Fruit fly (Drosophila melanogaster) whole organism, adult: ENCODE data around the gene Tcs5.

Source experiments
- CG11617 ChIP-seq: fragments of 200-800 bp; sonication (Bioruptor generic); optimal IDR thresholded peaks from 2 replicates; lab custom pipeline; 2017; ENCODE audit warnings: mild to moderate bottlenecking, missing biosample characterization, missing genetic modification reagents, missing genetic modification characterization
- CG12768 ChIP-seq: fragments of 200-800 bp; sonication (Bioruptor generic); optimal IDR thresholded peaks from 2 replicates; lab custom pipeline; 2017; ENCODE audit warnings: missing biosample characterization, missing genetic modification characterization, mild to moderate bottlenecking, moderate library complexity, missing genetic modification reagents
- CG14711 ChIP-seq: fragments of 200-800 bp; sonication (Bioruptor generic); optimal IDR thresholded peaks from 2 replicates; lab custom pipeline; 2018; ENCODE audit warnings: missing biosample characterization, mild to moderate bottlenecking, missing genetic modification characterization, moderate library complexity
- CG7045 ChIP-seq: fragments of 200-800 bp; sonication (Bioruptor generic); optimal IDR thresholded peaks from 2 replicates; lab custom pipeline; 2017; ENCODE audit warnings: missing biosample characterization, mild to moderate bottlenecking, missing genetic modification characterization
- CG7101 ChIP-seq: fragments of 200-800 bp; sonication (Bioruptor generic); optimal IDR thresholded peaks from 2 replicates; lab custom pipeline; 2018; ENCODE audit warnings: missing biosample characterization, mild to moderate bottlenecking, missing genetic modification characterization, moderate library complexity
- Clk ChIP-seq: fragments of 200-800 bp; sonication (Bioruptor generic); optimal IDR thresholded peaks from 2 replicates; lab custom pipeline; 2017; ENCODE audit warnings: missing biosample characterization, missing genetic modification characterization
- Hr96 ChIP-seq: fragments of 200-800 bp; sonication (Bioruptor generic); optimal IDR thresholded peaks from 2 replicates; lab custom pipeline; 2016; ENCODE audit warnings: missing biosample characterization, missing genetic modification characterization
- bab1 ChIP-seq: fragments of 200-800 bp; sonication (Bioruptor generic); optimal IDR thresholded peaks from 3 replicates; lab custom pipeline; 2019; ENCODE audit warnings: missing biosample characterization, mild to moderate bottlenecking, missing genetic modification characterization, moderate library complexity
- cic ChIP-seq: fragments of 200-800 bp; sonication (Bioruptor generic); optimal IDR thresholded peaks from 2 replicates; lab custom pipeline; 2017; ENCODE audit warnings: missing biosample characterization, mild to moderate bottlenecking, missing genetic modification characterization, moderate library complexity
- kay ChIP-seq: fragments of 200-800 bp; sonication (Bioruptor generic); peaks from one replicate; lab custom pipeline; 2016; ENCODE audit warnings: missing biosample characterization, missing genetic modification characterization, borderline replicate concordance
- ovo ChIP-seq: fragments of 200-800 bp; sonication (Bioruptor generic); optimal IDR thresholded peaks from 2 replicates; lab custom pipeline; 2016; ENCODE audit warnings: missing biosample characterization, missing genetic modification characterization
- pad ChIP-seq: fragments of 200-800 bp; sonication (Bioruptor generic); optimal IDR thresholded peaks from 3 replicates; lab custom pipeline; 2017; ENCODE audit warnings: missing biosample characterization, missing genetic modification characterization, mild to moderate bottlenecking, moderate library complexity, missing genetic modification reagents
- toe ChIP-seq: fragments of 200-800 bp; sonication (Bioruptor generic); optimal IDR thresholded peaks from 2 replicates; lab custom pipeline; 2016; ENCODE audit warnings: missing biosample characterization, missing genetic modification characterization

DNA sequence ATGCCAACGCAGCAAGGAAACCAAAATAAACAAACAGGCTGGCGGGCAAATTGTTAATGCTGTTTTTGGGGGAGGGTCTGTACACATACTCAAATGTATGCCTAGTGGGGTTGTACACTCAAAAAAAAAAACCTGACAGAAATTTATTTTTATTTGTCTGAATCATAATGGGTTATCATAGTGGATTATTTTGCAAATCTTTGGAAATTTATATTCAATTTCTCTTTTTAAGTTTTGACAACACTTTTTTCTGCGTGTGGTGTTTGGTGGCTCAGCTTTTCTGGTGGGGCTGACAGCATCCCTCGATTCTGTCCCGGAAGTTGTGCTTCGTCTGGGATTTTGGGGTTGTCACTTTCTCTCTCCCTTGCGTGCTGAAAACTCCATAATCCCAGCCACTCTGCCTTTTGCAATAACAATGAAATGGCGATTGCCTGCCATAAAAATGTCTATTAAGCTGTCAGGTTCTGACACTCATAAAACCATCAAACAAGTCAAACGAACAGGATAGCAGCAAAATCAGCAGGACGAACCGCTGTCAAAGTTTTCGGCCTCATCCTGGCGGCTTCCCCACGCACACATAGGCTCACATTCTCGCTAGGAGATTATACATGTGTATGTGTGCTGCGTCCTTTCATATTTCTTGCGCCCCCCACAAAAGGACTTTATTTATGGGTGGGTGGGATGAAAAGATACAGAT is 15.9 kb upstream of the Tcs5 start:
- TF ChIP-seq bab1 (GFP tag; lab: Kevin White, UChicago) (no peak), Clk (GFP tag; lab: Kevin White, UChicago) (no peak), CG11617 (GFP tag; lab: Kevin White, UChicago) (no peak), kay (GFP tag; lab: Kevin White, UChicago) (no peak), ovo (GFP tag; lab: Kevin White, UChicago) (no peak), CG7101 (tag; lab: Kevin White, UChicago) (no peak), pad (GFP tag; lab: Kevin White, UChicago) (no peak), CG12768 (no peak), Hr96 (GFP tag; lab: Kevin White, UChicago) (no peak), CG14711 (tag; lab: Kevin White, UChicago) (no peak), toe (GFP tag; lab: Kevin White, UChicago) (no peak), CG7045 (GFP tag; lab: Kevin White, UChicago) (no peak), cic (GFP tag; lab: Kevin White, UChicago) (no peak)
